Worm (Caenorhabditis elegans) whole organism, early embryonic: Measurements from ENCODE around the gene bcmo-1.

Source experiments
- F13C5.2 ChIP-seq: sonication (generic microtip); optimal IDR thresholded peaks from 2 replicates; lab custom pipeline; 2017; ENCODE audit warnings: mild to moderate bottlenecking, missing genetic modification characterization, inconsistent platforms, missing compliant biosample characterization
- ama-1 ChIP-seq: fragments of 150-350 bp; optimal IDR thresholded peaks from 2 replicates; lab custom pipeline; 2014
- ets-7 ChIP-seq: sonication (generic microtip); optimal IDR thresholded peaks from 2 replicates; lab custom pipeline; 2016; ENCODE audit warnings: missing genotype, missing genetic modification characterization, missing compliant biosample characterization
- flt-1 ChIP-seq: fragments of 200-800 bp; sonication (Bioruptor generic); IDR thresholded peaks from 2 replicates; pipeline ENCODE4 v1.3.6; 2022; ENCODE audit warnings: missing genetic modification characterization, missing compliant biosample characterization
- hmg-4 ChIP-seq: fragments of 200-800 bp; sonication (Bioruptor generic); optimal IDR thresholded peaks from 2 replicates; lab custom pipeline; 2018; ENCODE audit warnings: mild to moderate bottlenecking, missing genetic modification characterization, missing compliant biosample characterization
- pes-1 ChIP-seq: fragments of 200-800 bp; sonication (Bioruptor generic); IDR thresholded peaks from 2 replicates; pipeline ENCODE4 v1.3.6; 2022; ENCODE audit warnings: missing genetic modification reagents, missing genetic modification characterization, missing compliant biosample characterization
- scrt-1 ChIP-seq: fragments of 200-800 bp; sonication (Bioruptor generic); IDR thresholded peaks from 2 replicates; pipeline ENCODE4 v1.3.6; 2022; ENCODE audit warnings: missing genetic modification characterization, missing compliant biosample characterization
- sea-1 ChIP-seq: fragments of 200-800 bp; sonication (Bioruptor generic); conservative IDR thresholded peaks from 2 replicates; pipeline ENCODE4 v1.3.6; 2022; ENCODE audit warnings: missing genetic modification characterization, missing compliant biosample characterization
- tbx-11 ChIP-seq: fragments of 200-800 bp; sonication (Bioruptor generic); IDR thresholded peaks from 2 replicates; pipeline ENCODE4 v1.3.6; 2022; ENCODE audit warnings: missing genetic modification characterization, missing compliant biosample characterization
- tbx-37 ChIP-seq: fragments of 200-800 bp; sonication (Bioruptor generic); conservative IDR thresholded peaks from 2 replicates; pipeline ENCODE4 v1.3.6; 2022; ENCODE audit warnings: missing genetic modification reagents, missing genetic modification characterization, missing compliant biosample characterization

DNA sequence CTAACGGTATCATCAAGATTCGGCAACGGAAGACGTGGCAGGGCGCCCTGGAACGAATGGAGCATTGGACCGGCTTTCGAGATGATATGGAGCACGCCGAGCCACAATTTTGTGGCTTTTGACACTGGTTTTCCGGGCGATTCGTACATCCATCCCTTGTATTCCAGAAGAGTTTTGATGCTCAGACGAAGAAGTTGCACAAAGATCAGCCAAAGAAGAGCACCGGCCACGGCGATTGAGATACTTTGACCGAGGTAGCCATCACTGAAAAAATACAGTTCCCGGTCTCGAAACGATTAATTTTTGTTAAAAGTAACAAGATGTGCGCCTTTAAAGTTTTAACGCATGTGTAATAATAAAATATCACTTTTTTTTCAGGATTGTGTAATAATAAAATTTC, 35.3 kb upstream of the bcmo-1 start:
- TF ChIP-seq ama-1 (lab: Kevin White, UChicago), result no peak
- no peak for TF ChIP-seq F13C5.2 (tag; lab: Kevin White, UChicago)
- no peak for TF ChIP-seq flt-1
- no peak for TF ChIP-seq hmg-4 (GFP tag; lab: Kevin White, UChicago)
- no peak for TF ChIP-seq sea-1 (GFP tag; lab: Robert Waterston, UW)
- no peak for TF ChIP-seq ets-7
- TF ChIP-seq pes-1, result no peak
- no peak for TF ChIP-seq tbx-37 (GFP tag; lab: Robert Waterston, UW)
- TF ChIP-seq scrt-1 (GFP tag; lab: Robert Waterston, UW), result no peak
- TF ChIP-seq tbx-11 (GFP tag; lab: Robert Waterston, UW), result no peak
